Fruit fly (Drosophila melanogaster): Measurements from ENCODE around the gene Poxm.
A peak's percentile ranks its signal among the peaks of the same experiment; 100 is the strongest.

Gene Poxm

dm6 chr3R:8317215-8317614 is 16.4 kb downstream of the Poxm start, which contains the start of gene Ctr1B (continued):
- TF ChIP-seq CG11695 (GFP tag; IDR thresholded peaks at IDR 0.05) (no peak), CG12744 (GFP tag; optimal IDR thresholded peaks at IDR 0.05) (no peak), slp2 (GFP tag; optimal IDR thresholded peaks at IDR 0.05) (no peak), sim (GFP tag; IDR thresholded peaks at IDR 0.05) (no peak), unpg (GFP tag; optimal IDR thresholded peaks at IDR 0.05) (no peak), CG17361 (GFP tag; IDR thresholded peaks at IDR 0.05) (no peak), CG4707 (GFP tag; optimal IDR thresholded peaks at IDR 0.05) (no peak), CG4617 (GFP tag; optimal IDR thresholded peaks at IDR 0.05; ENCODE audit: borderline replicate concordance) (no peak), Pdp1 (GFP tag; optimal IDR thresholded peaks at IDR 0.05) (no peak), mirr (GFP tag; optimal IDR thresholded peaks at IDR 0.05) (peak; percentile 13), stc (GFP tag; IDR thresholded peaks at IDR 0.05) (no peak), GATAe (GFP tag; conservative IDR thresholded peaks at IDR 0.05) (peak; percentile 61), Gug (GFP tag; IDR thresholded peaks at IDR 0.05) (no peak), CG8290 (GFP tag; optimal IDR thresholded peaks at IDR 0.05) (no peak), CG8290 (tag; optimal IDR thresholded peaks at IDR 0.05) (no peak), CG2199 (GFP tag; IDR thresholded peaks at IDR 0.05) (0 out of 3 replicates have a peak, but pooled peaks have one; percentile 28), CG10654 (GFP tag; optimal IDR thresholded peaks at IDR 0.05) (no peak), chn (GFP tag; optimal IDR thresholded peaks at IDR 0.05) (no peak), pita (GFP tag; optimal IDR thresholded peaks at IDR 0.05) (no peak), usp (GFP tag; optimal IDR thresholded peaks at IDR 0.05) (no peak), Atf-2 (GFP tag; optimal IDR thresholded peaks at IDR 0.05) (no peak), Adf1 (GFP tag; IDR thresholded peaks at IDR 0.05) (no peak), Hr78 (GFP tag; optimal IDR thresholded peaks at IDR 0.05) (peak in 1 of 2 experiments; percentile 72), CG11398 (GFP tag; optimal IDR thresholded peaks at IDR 0.05) (no peak), CG32767 (GFP tag; IDR thresholded peaks at IDR 0.05) (no peak), grn (GFP tag; optimal IDR thresholded peaks at IDR 0.05) (peak; percentile 92), Spps (tag; optimal IDR thresholded peaks at IDR 0.05) (no peak), schlank (tag; optimal IDR thresholded peaks at IDR 0.05) (no peak), CG12219 (GFP tag; optimal IDR thresholded peaks at IDR 0.05) (no peak)

- TF ChIP-seq CG34224 (GFP tag; IDR thresholded peaks at IDR 0.05; ENCODE audit: partially characterized antibody) (0 out of 3 replicates have a peak, but pooled peaks have one; percentile 8), Nf-YB (GFP tag; optimal IDR thresholded peaks at IDR 0.05) (peak; percentile 14), pum (GFP tag; optimal IDR thresholded peaks at IDR 0.05) (no peak), rib (GFP tag; IDR thresholded peaks at IDR 0.05) (no peak), CG43689 (GFP tag; IDR thresholded peaks at IDR 0.05) (no peak), CG12659 (GFP tag; optimal IDR thresholded peaks at IDR 0.05) (peak; percentile 25), eyg (GFP tag; optimal IDR thresholded peaks at IDR 0.05) (no peak), MBD-R2 (GFP tag; IDR thresholded peaks at IDR 0.05) (peak; percentile 82), CG13287 (GFP tag; IDR thresholded peaks at IDR 0.05; ENCODE audit: partially characterized antibody) (peak; percentile 44; the same call in 1 of the 2 replicates), Hmr (GFP tag; optimal IDR thresholded peaks at IDR 0.05) (no peak), hkb (optimal IDR thresholded peaks at IDR 0.05) (peak; percentile 42), hkb (GFP tag; IDR thresholded peaks at IDR 0.05) (no peak), CG15514 (GFP tag; optimal IDR thresholded peaks at IDR 0.05) (peak; percentile 60), CG4617 (GFP tag; optimal IDR thresholded peaks at IDR 0.05; ENCODE audit: borderline replicate concordance) (peak; percentile 65), CG2116 (GFP tag; optimal IDR thresholded peaks at IDR 0.05) (peak; percentile 84), Sry-δ (GFP tag; optimal IDR thresholded peaks at IDR 0.05) (peak; percentile 44), pzg (GFP tag; optimal IDR thresholded peaks at IDR 0.05) (peak; percentile 74), Dp (GFP tag; optimal IDR thresholded peaks at IDR 0.05) (peak; percentile 93), Myb (GFP tag; optimal IDR thresholded peaks at IDR 0.05) (peak; percentile 88), gt (GFP tag; IDR thresholded peaks at IDR 0.05) (no peak), Med (GFP tag) (peak; percentile 79), trem (tag; optimal IDR thresholded peaks at IDR 0.05) (peak; percentile 86), CG14710 (tag; optimal IDR thresholded peaks at IDR 0.05) (peak; percentile 29)
These were observed 17.1 kb downstream of the Poxm start, which contains the start of gene Coq2 for dm6 chr3R:8316344-8317105. Gene Coq2, minus strand, starts transcription at chr3R:8316543.
